Worm (Caenorhabditis elegans): ENCODE measurements around the gene arl-6.

- TF ChIP-seq dao-5 (tag; optimal IDR thresholded peaks at IDR 0.05) (no peak), W03F9.2 (tag; optimal IDR thresholded peaks at IDR 0.05) (no peak), him-1 (tag; optimal IDR thresholded peaks at IDR 0.05) (no peak)
Observed at ce11 chrIII:4844327-4844726, 29.7 kb upstream of the arl-6 start, which contains the start of the genes clec-157 and fkh-5.

All from whole organism, L4/young adult.